Worm (Caenorhabditis elegans) whole organism, late embryonic: Measurements from ENCODE around the gene pad-2.
A peak's percentile ranks its signal among the peaks of the same experiment; 100 is the strongest.

Experiments used
- K09A11.1 ChIP-seq: sonication (generic microtip); optimal IDR thresholded peaks from 2 replicates; lab custom pipeline; 2017; ENCODE audit warnings: antibody characterized with exemption, mild to moderate bottlenecking, missing genetic modification characterization, missing compliant biosample characterization; ENCODE audit not compliant: insufficient read depth
- T23F11.4 ChIP-seq: fragments of 200-800 bp; sonication (Bioruptor generic); optimal IDR thresholded peaks from 2 replicates; lab custom pipeline; 2018; ENCODE audit warnings: mild to moderate bottlenecking, missing genetic modification characterization, missing compliant biosample characterization
- ahr-1 ChIP-seq: sonication (generic microtip); optimal IDR thresholded peaks from 2 replicates; lab custom pipeline; 2016; ENCODE audit warnings: missing genetic modification characterization, missing compliant biosample characterization
- ceh-14 ChIP-seq: sonication (generic microtip); optimal IDR thresholded peaks from 2 replicates; lab custom pipeline; 2016; ENCODE audit warnings: missing genotype, missing genetic modification characterization, missing compliant biosample characterization
- ceh-18 ChIP-seq: sonication (generic microtip); optimal IDR thresholded peaks from 2 replicates; lab custom pipeline; 2016; ENCODE audit warnings: missing genetic modification characterization, missing compliant biosample characterization
- ceh-2 ChIP-seq: sonication (generic microtip); optimal IDR thresholded peaks from 2 replicates; lab custom pipeline; 2016; ENCODE audit warnings: missing genotype, missing genetic modification characterization, missing compliant biosample characterization
- ceh-24 ChIP-seq: sonication (generic microtip); optimal IDR thresholded peaks from 2 replicates; lab custom pipeline; 2016; ENCODE audit warnings: mild to moderate bottlenecking, missing genetic modification characterization, missing compliant biosample characterization
- ceh-31 ChIP-seq: sonication (generic microtip); optimal IDR thresholded peaks from 2 replicates; lab custom pipeline; 2016; ENCODE audit warnings: missing genetic modification characterization, missing compliant biosample characterization
- ceh-34 ChIP-seq: sonication (generic microtip); optimal IDR thresholded peaks from 2 replicates; lab custom pipeline; 2016; ENCODE audit warnings: mild to moderate bottlenecking, missing genetic modification characterization, missing compliant biosample characterization
- ceh-45 ChIP-seq: fragments of 200-800 bp; sonication (Bioruptor generic); IDR thresholded peaks from 2 replicates; pipeline ENCODE4 v1.3.6; 2022; ENCODE audit warnings: missing genetic modification reagents, missing genetic modification characterization, missing compliant biosample characterization
- dve-1 ChIP-seq: sonication (generic microtip); optimal IDR thresholded peaks from 2 replicates; lab custom pipeline; 2017; ENCODE audit warnings: antibody characterized with exemption, mild to moderate bottlenecking, missing genetic modification characterization, missing compliant biosample characterization
- elt-2 ChIP-seq: sonication (generic microtip); optimal IDR thresholded peaks from 2 replicates; lab custom pipeline; 2016; ENCODE audit warnings: missing genetic modification reagents, missing genetic modification characterization, missing compliant biosample characterization
- elt-4 ChIP-seq: sonication (generic microtip); optimal IDR thresholded peaks from 2 replicates; lab custom pipeline; 2016; ENCODE audit warnings: missing genetic modification characterization, missing compliant biosample characterization
- ets-4 ChIP-seq: sonication (generic microtip); optimal IDR thresholded peaks from 2 replicates; lab custom pipeline; 2016; ENCODE audit warnings: missing genetic modification characterization, missing compliant biosample characterization
- fkh-10 ChIP-seq: fragments of 150-350 bp; optimal IDR thresholded peaks from 2 replicates; lab custom pipeline; 2014; ENCODE audit warnings: missing biosample characterization, missing genetic modification reagents, missing genetic modification characterization
- fkh-6 ChIP-seq: sonication (generic microtip); optimal IDR thresholded peaks from 2 replicates; lab custom pipeline; 2016; ENCODE audit warnings: missing genetic modification characterization, missing compliant biosample characterization
- hlh-15 ChIP-seq: sonication (generic microtip); optimal IDR thresholded peaks from 2 replicates; lab custom pipeline; 2016; ENCODE audit warnings: missing genetic modification characterization, missing compliant biosample characterization
- hlh-8 ChIP-seq: sonication (generic microtip); optimal IDR thresholded peaks from 2 replicates; lab custom pipeline; 2016; ENCODE audit warnings: missing genotype, missing genetic modification characterization, missing compliant biosample characterization
- lim-6 ChIP-seq: sonication (generic microtip); optimal IDR thresholded peaks from 2 replicates; lab custom pipeline; 2016; ENCODE audit warnings: missing genetic modification characterization, missing compliant biosample characterization
- mec-3 ChIP-seq: sonication (generic microtip); optimal IDR thresholded peaks from 2 replicates; lab custom pipeline; 2016; ENCODE audit warnings: borderline replicate concordance, missing genetic modification characterization, missing compliant biosample characterization
- nhr-11 ChIP-seq: fragments of 150-350 bp; optimal IDR thresholded peaks from 2 replicates; lab custom pipeline; 2014; ENCODE audit warnings: missing biosample characterization, missing genetic modification characterization
- npax-4 ChIP-seq: sonication (generic microtip); optimal IDR thresholded peaks from 2 replicates; lab custom pipeline; 2016; ENCODE audit warnings: missing genetic modification characterization, missing compliant biosample characterization
- odd-2 ChIP-seq: sonication (generic microtip); optimal IDR thresholded peaks from 2 replicates; lab custom pipeline; 2017; ENCODE audit warnings: antibody characterized with exemption, mild to moderate bottlenecking, missing genetic modification characterization, missing compliant biosample characterization
- pag-3 ChIP-seq: sonication (generic microtip); optimal IDR thresholded peaks from 2 replicates; lab custom pipeline; 2016; ENCODE audit warnings: missing compliant biosample characterization, missing genetic modification characterization, borderline replicate concordance
- pat-9 ChIP-seq: fragments of 200-800 bp; sonication (Bioruptor generic); optimal IDR thresholded peaks from 2 replicates; lab custom pipeline; 2018; ENCODE audit warnings: mild to moderate bottlenecking, missing genetic modification characterization, moderate library complexity, missing compliant biosample characterization
- pax-1 ChIP-seq: fragments of 150-350 bp; optimal IDR thresholded peaks from 2 replicates; lab custom pipeline; 2014; ENCODE audit warnings: missing biosample characterization, missing genetic modification characterization
- ref-2 ChIP-seq: sonication (generic microtip); optimal IDR thresholded peaks from 2 replicates; lab custom pipeline; 2016; ENCODE audit warnings: missing genetic modification characterization, missing compliant biosample characterization
- rnt-1 ChIP-seq: sonication (generic microtip); optimal IDR thresholded peaks from 2 replicates; lab custom pipeline; 2016; ENCODE audit warnings: missing genetic modification characterization, missing compliant biosample characterization
- sox-2 ChIP-seq: fragments of 200-800 bp; sonication (Bioruptor generic); IDR thresholded peaks from 2 replicates; pipeline ENCODE4 v1.3.6; 2022; ENCODE audit warnings: missing genetic modification reagents, missing genetic modification characterization, missing compliant biosample characterization
- syd-9 ChIP-seq: sonication (generic microtip); optimal IDR thresholded peaks from 2 replicates; lab custom pipeline; 2016; ENCODE audit warnings: mild to moderate bottlenecking, missing genetic modification characterization, moderate library complexity, missing compliant biosample characterization
- tbx-2 ChIP-seq: sonication (generic microtip); optimal IDR thresholded peaks from 2 replicates; lab custom pipeline; 2016; ENCODE audit warnings: missing genetic modification characterization, missing compliant biosample characterization
- unc-3 ChIP-seq, 2 experiments: fragments of 200-800 bp in 1 of 2; sonication (Bioruptor generic) in 1 of 2; sonication (generic microtip) in 1 of 2; conservative IDR thresholded peaks in 1 of 2; optimal IDR thresholded peaks in 1 of 2; 2 replicates each; pipeline versions ENCODE4 v1.3.6 to Lab custom; 2016 to 2022; ENCODE audit warnings: missing compliant biosample characterization in 2 of 2, missing genetic modification characterization in 2 of 2, missing genetic modification reagents in 1 of 2
- unc-42 ChIP-seq: sonication (generic microtip); optimal IDR thresholded peaks from 2 replicates; lab custom pipeline; 2016; ENCODE audit warnings: missing genotype, missing genetic modification characterization, missing compliant biosample characterization
- unc-86 ChIP-seq: sonication (generic microtip); optimal IDR thresholded peaks from 2 replicates; lab custom pipeline; 2016; ENCODE audit warnings: missing genetic modification characterization, missing compliant biosample characterization
- zip-5 ChIP-seq: sonication (generic microtip); optimal IDR thresholded peaks from 2 replicates; lab custom pipeline; 2016; ENCODE audit warnings: missing genetic modification characterization, missing compliant biosample characterization

pad-2 gene

DNA sequence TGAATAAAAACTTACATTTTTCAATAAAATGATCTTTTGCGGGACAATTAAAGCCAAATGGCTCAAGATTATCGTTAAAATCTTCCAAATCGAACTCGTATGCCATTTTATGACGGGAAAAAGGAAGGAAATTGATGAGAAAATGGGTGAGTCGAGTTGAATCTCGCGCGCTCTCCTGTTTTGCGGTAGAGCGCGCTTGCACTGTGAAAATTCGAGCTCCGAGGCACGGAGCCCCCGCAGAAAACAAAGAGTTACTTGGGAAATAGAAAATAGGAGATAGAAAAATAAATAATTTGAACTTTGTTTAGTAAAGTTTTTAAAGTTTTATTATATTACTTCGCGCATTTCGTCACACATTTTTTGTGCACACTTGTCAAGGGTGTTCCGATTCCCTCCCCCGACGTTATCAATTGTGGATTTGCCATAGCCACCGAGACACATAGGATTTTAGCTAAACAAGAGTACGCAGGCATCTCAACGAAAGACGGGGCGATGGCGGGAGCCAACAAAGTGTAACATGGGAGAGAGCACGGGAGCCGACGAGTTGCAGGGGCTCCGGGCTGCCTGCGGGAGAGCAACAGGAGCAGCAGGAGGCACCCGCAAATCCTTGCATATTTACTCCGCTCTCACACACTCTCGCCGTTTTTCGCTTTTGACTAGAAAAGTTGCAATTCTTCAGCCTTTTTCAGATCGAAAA, 30.3 kb upstream of the pad-2 start, which contains the start of the genes div-1 and cor-1:
div-1 (minus strand) TSS at position 119 of the 697 bp plus-strand sequence.
cor-1 (plus strand) TSS at position 671 of the 697 bp plus-strand sequence.
- TF ChIP-seq elt-2 (tag; lab: Kevin White, UChicago): peak; percentile 29
- peak; percentile 36 for TF ChIP-seq ceh-2
- no peak for TF ChIP-seq pax-1 (tag; lab: Kevin White, UChicago)
- TF ChIP-seq tbx-2: peak; percentile 56
- peak; percentile 24 for TF ChIP-seq ets-4 (tag; lab: Kevin White, UChicago)
- peak; percentile 4 for TF ChIP-seq hlh-8 (tag; lab: Kevin White, UChicago)
- peak; percentile 14 for TF ChIP-seq ceh-31
- peak; percentile 50 for TF ChIP-seq rnt-1
- no peak for TF ChIP-seq ahr-1
- TF ChIP-seq lim-6 (tag; lab: Kevin White, UChicago): no peak
- peak; percentile 76 for TF ChIP-seq ceh-18

DNA sequence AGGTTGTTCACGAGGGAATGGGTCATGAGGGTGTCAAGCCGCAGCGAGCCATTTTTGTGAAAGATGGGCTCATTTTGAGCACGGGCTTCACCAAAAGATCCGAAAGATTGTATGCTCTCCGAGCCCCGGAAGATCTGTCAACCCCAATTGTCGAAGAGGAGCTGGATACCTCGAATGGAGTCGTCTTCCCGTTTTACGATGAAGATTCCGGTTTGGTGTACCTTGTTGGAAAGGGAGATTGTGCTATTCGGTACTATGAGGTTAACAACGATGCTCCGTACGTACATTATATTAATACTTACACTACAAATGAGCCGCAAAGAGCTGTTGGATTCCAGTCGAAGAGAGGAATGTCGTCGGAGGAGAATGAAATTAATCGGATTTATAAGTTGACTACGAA, 27.8 kb upstream of the pad-2 start:
- TF ChIP-seq elt-4 (tag; lab: Kevin White, UChicago) (no peak), ceh-18 (no peak), fkh-10 (GFP tag; lab: Kevin White, UChicago) (no peak), dve-1 (tag; lab: Kevin White, UChicago) (no peak), ref-2 (tag; lab: Kevin White, UChicago) (no peak), ahr-1 (no peak), sox-2 (GFP tag; lab: Robert Waterston, UW) (no peak), mec-3 (no peak), ceh-31 (no peak), odd-2 (tag; lab: Kevin White, UChicago) (no peak), ceh-24 (tag; lab: Kevin White, UChicago) (no peak), ceh-2 (no peak), K09A11.1 (tag; lab: Kevin White, UChicago) (no peak), unc-3 (GFP tag; conservative IDR thresholded peaks at IDR 0.05; lab: Robert Waterston, UW) (no peak), unc-3 (tag; optimal IDR thresholded peaks at IDR 0.05; lab: Kevin White, UChicago) (no peak), npax-4 (tag; lab: Kevin White, UChicago) (no peak)

ce11 chrIII:10253334-10253733, 25.6 kb upstream of the pad-2 start:
- TF ChIP-seq syd-9 (tag; lab: Kevin White, UChicago) (no peak), ceh-14 (tag; lab: Kevin White, UChicago) (no peak), ceh-45 (GFP tag; lab: Robert Waterston, UW) (no peak), pag-3 (tag; lab: Kevin White, UChicago) (no peak), ceh-31 (no peak), K09A11.1 (tag; lab: Kevin White, UChicago) (no peak), zip-5 (no peak), unc-42 (tag; lab: Kevin White, UChicago) (no peak), nhr-11 (tag; lab: Kevin White, UChicago) (no peak), T23F11.4 (no peak), unc-86 (tag; lab: Kevin White, UChicago) (no peak), hlh-15 (tag; lab: Kevin White, UChicago) (no peak), fkh-6 (tag; lab: Kevin White, UChicago) (no peak), pat-9 (tag; lab: Kevin White, UChicago) (no peak)

- no peak for TF ChIP-seq fkh-6 (tag; lab: Kevin White, UChicago)
- no peak for TF ChIP-seq ceh-34 (tag; lab: Kevin White, UChicago)
- TF ChIP-seq, all 69 proteins: peak for 0
These were observed 24.3 kb upstream of the pad-2 start, which contains the start of gene R01H10.4 for ce11 chrIII:10254583-10254982. Gene R01H10.4, plus strand, starts transcription at chrIII:10254818.
